Worm (Caenorhabditis elegans) whole organism, L2 larva: Measurements from ENCODE around the gene F38H4.6.

Experiments used
- aly-2 ChIP-seq: fragments of 150-350 bp; optimal IDR thresholded peaks from 2 replicates; lab custom pipeline; 2014; ENCODE audit warnings: missing biosample characterization, missing genetic modification characterization
- ama-1 ChIP-seq: fragments of 150-350 bp; optimal IDR thresholded peaks from 2 replicates; lab custom pipeline; 2018; ENCODE audit warnings: inconsistent platforms
- lin-39 ChIP-seq: fragments of 150-350 bp; optimal IDR thresholded peaks from 2 replicates; lab custom pipeline; 2014; ENCODE audit warnings: missing biosample characterization, missing genetic modification reagents, missing genetic modification characterization
- nhr-12 ChIP-seq: fragments of 150-350 bp; optimal IDR thresholded peaks from 2 replicates; lab custom pipeline; 2014; ENCODE audit warnings: missing biosample characterization, missing genetic modification characterization
- nhr-129 ChIP-seq: fragments of 150-350 bp; optimal IDR thresholded peaks from 2 replicates; lab custom pipeline; 2014; ENCODE audit warnings: missing biosample characterization, missing genetic modification characterization
- unc-39 ChIP-seq: fragments of 150-350 bp; optimal IDR thresholded peaks from 2 replicates; lab custom pipeline; 2014; ENCODE audit warnings: missing biosample characterization, missing genetic modification characterization

ce11 chrIV:11877674-11878073, 30.0 kb upstream of the F38H4.6 start, which contains the start of gene pph-2:
- TF ChIP-seq aly-2 (no peak), nhr-12 (tag; lab: Kevin White, UChicago) (no peak), unc-39 (tag; lab: Kevin White, UChicago) (no peak), lin-39 (tag; lab: Kevin White, UChicago) (no peak), nhr-129 (tag; lab: Kevin White, UChicago) (no peak), ama-1 (no peak)
